Worm (Caenorhabditis elegans) whole organism, young adult: ENCODE data around the gene sup-12.

ENCODE experiments used
- C17E4.6 ChIP-seq: fragments of 200-800 bp; sonication (Bioruptor generic); IDR thresholded peaks from 2 replicates; pipeline ENCODE4 v1.3.6; 2022; ENCODE audit warnings: missing genetic modification reagents, missing genetic modification characterization, missing compliant biosample characterization
- F23B12.7 ChIP-seq: sonication (generic microtip); optimal IDR thresholded peaks from 2 replicates; lab custom pipeline; 2017; ENCODE audit warnings: missing genetic modification characterization, mild to moderate bottlenecking, missing compliant biosample characterization, antibody characterized with exemption, moderate library complexity; ENCODE audit not compliant: insufficient read depth
- F49E8.2 ChIP-seq: sonication (generic microtip); optimal IDR thresholded peaks from 3 replicates; lab custom pipeline; 2017; ENCODE audit warnings: missing genetic modification characterization, mild to moderate bottlenecking, missing compliant biosample characterization, antibody characterized with exemption, moderate library complexity; ENCODE audit not compliant: insufficient read depth
- F52B5.7 ChIP-seq: sonication (generic microtip); optimal IDR thresholded peaks from 2 replicates; lab custom pipeline; 2016; ENCODE audit warnings: mild to moderate bottlenecking, missing genetic modification characterization, missing compliant biosample characterization
- F57C9.4 ChIP-seq: sonication (generic microtip); optimal IDR thresholded peaks from 2 replicates; lab custom pipeline; 2017; ENCODE audit warnings: mild to moderate bottlenecking, missing genetic modification characterization, missing compliant biosample characterization
- T07F8.4 ChIP-seq: sonication (generic microtip); optimal IDR thresholded peaks from 2 replicates; lab custom pipeline; 2016; ENCODE audit warnings: mild to moderate bottlenecking, missing genetic modification characterization, moderate library complexity, missing compliant biosample characterization
- Y53G8AR.9 ChIP-seq: fragments of 200-800 bp; sonication (Bioruptor generic); conservative IDR thresholded peaks from 2 replicates; pipeline ENCODE4 v1.3.6; 2022; ENCODE audit warnings: missing genetic modification reagents, missing genetic modification characterization, missing compliant biosample characterization
- Y67H2A.10 ChIP-seq: fragments of 200-800 bp; sonication (Bioruptor generic); conservative IDR thresholded peaks from 2 replicates; pipeline ENCODE4 v1.3.6; 2022; ENCODE audit warnings: missing genetic modification reagents, missing genetic modification characterization, missing compliant biosample characterization
- akir-1 ChIP-seq: fragments of 200-800 bp; sonication (Bioruptor generic); optimal IDR thresholded peaks from 2 replicates; lab custom pipeline; 2018; ENCODE audit warnings: mild to moderate bottlenecking, missing genetic modification characterization, moderate library complexity, missing compliant biosample characterization
- ama-1 ChIP-seq, 3 experiments: fragments of 150-350 bp in 1 of 3; sonication (generic microtip) in 2 of 3; optimal IDR thresholded peaks; 2 replicates each; lab custom pipeline; 2014 to 2018; ENCODE audit warnings: missing biosample characterization in 2 of 3, missing genetic modification characterization in 2 of 3, missing genetic modification reagents in 2 of 3
- aptf-2 ChIP-seq: fragments of 200-800 bp; sonication (Bioruptor generic); conservative IDR thresholded peaks from 2 replicates; pipeline ENCODE4 v1.3.6; 2022; ENCODE audit warnings: missing genetic modification reagents, missing genetic modification characterization, missing compliant biosample characterization
- attf-6 ChIP-seq: fragments of 200-800 bp; sonication (Bioruptor generic); IDR thresholded peaks from 2 replicates; pipeline ENCODE4 v1.3.6; 2022; ENCODE audit warnings: missing genetic modification reagents, missing genetic modification characterization, missing compliant biosample characterization
- bed-1 ChIP-seq: fragments of 200-800 bp; sonication (Bioruptor generic); IDR thresholded peaks from 2 replicates; pipeline ENCODE4 v1.3.6; 2022; ENCODE audit warnings: missing genetic modification reagents, missing genetic modification characterization, missing compliant biosample characterization
- bed-2 ChIP-seq: fragments of 200-800 bp; sonication (Bioruptor generic); IDR thresholded peaks from 2 replicates; pipeline ENCODE4 v1.3.6; 2022; ENCODE audit warnings: missing genetic modification reagents, missing genetic modification characterization, missing compliant biosample characterization
- ceh-27 ChIP-seq: fragments of 200-800 bp; sonication (Bioruptor generic); optimal IDR thresholded peaks from 2 replicates; lab custom pipeline; 2018; ENCODE audit warnings: mild to moderate bottlenecking, missing genetic modification characterization, moderate library complexity, missing compliant biosample characterization
- ceh-79 ChIP-seq: sonication (generic microtip); optimal IDR thresholded peaks from 2 replicates; lab custom pipeline; 2017; ENCODE audit warnings: mild to moderate bottlenecking, missing genetic modification characterization, missing compliant biosample characterization
- efl-1 ChIP-seq: fragments of 150-350 bp; optimal IDR thresholded peaks from 2 replicates; lab custom pipeline; 2014; ENCODE audit warnings: missing biosample characterization, missing genetic modification reagents, missing genetic modification characterization
- egl-44 ChIP-seq: fragments of 200-800 bp; sonication (Bioruptor generic); IDR thresholded peaks from 2 replicates; pipeline ENCODE4 v1.3.6; 2022; ENCODE audit warnings: missing genetic modification reagents, missing genetic modification characterization, missing compliant biosample characterization
- hsf-1 ChIP-seq: fragments of 200-800 bp; sonication (Bioruptor generic); IDR thresholded peaks from 2 replicates; pipeline ENCODE4 v1.3.6; 2022; ENCODE audit warnings: missing genetic modification reagents, missing genetic modification characterization, missing compliant biosample characterization
- lin-40 ChIP-seq: sonication (generic microtip); optimal IDR thresholded peaks from 2 replicates; lab custom pipeline; 2016; ENCODE audit warnings: missing genetic modification characterization, mild to moderate bottlenecking, missing compliant biosample characterization, missing genotype, missing genetic modification reagents
- lsl-1 ChIP-seq: fragments of 200-800 bp; sonication (Bioruptor generic); optimal IDR thresholded peaks from 2 replicates; lab custom pipeline; 2018; ENCODE audit warnings: mild to moderate bottlenecking, missing genetic modification characterization, moderate library complexity, missing compliant biosample characterization
- madf-8 ChIP-seq: fragments of 200-800 bp; sonication (Bioruptor generic); conservative IDR thresholded peaks from 2 replicates; pipeline ENCODE4 v1.3.6; 2022; ENCODE audit warnings: missing genetic modification reagents, missing genetic modification characterization, missing compliant biosample characterization
- mxl-1 ChIP-seq: sonication (generic microtip); optimal IDR thresholded peaks from 2 replicates; lab custom pipeline; 2016; ENCODE audit warnings: missing genetic modification characterization, missing compliant biosample characterization
- nfya-1 ChIP-seq: sonication (generic microtip); optimal IDR thresholded peaks from 2 replicates; lab custom pipeline; 2017; ENCODE audit warnings: antibody characterized with exemption, missing compliant biosample characterization, missing genetic modification characterization, borderline replicate concordance; ENCODE audit not compliant: insufficient read depth
- nfya-2 ChIP-seq: fragments of 200-800 bp; sonication (Bioruptor generic); IDR thresholded peaks from 2 replicates; pipeline ENCODE4 v1.3.6; 2022; ENCODE audit warnings: missing genetic modification reagents, missing genetic modification characterization, missing compliant biosample characterization
- nfyb-1 ChIP-seq: fragments of 200-800 bp; sonication (Bioruptor generic); IDR thresholded peaks from 2 replicates; pipeline ENCODE4 v1.3.6; 2022; ENCODE audit warnings: missing genetic modification reagents, missing genetic modification characterization, missing compliant biosample characterization
- sea-2 ChIP-seq: fragments of 200-800 bp; sonication (Bioruptor generic); IDR thresholded peaks from 2 replicates; pipeline ENCODE4 v1.3.6; 2022; ENCODE audit warnings: missing genetic modification characterization, missing compliant biosample characterization
- snpc-1.3 ChIP-seq: sonication (generic microtip); optimal IDR thresholded peaks from 2 replicates; lab custom pipeline; 2017; ENCODE audit warnings: missing genetic modification characterization, mild to moderate bottlenecking, missing compliant biosample characterization, antibody characterized with exemption, moderate library complexity, missing genotype, missing genetic modification reagents; ENCODE audit not compliant: insufficient read depth
- snpc-3.4 ChIP-seq: sonication (generic microtip); optimal IDR thresholded peaks from 2 replicates; lab custom pipeline; 2017; ENCODE audit warnings: missing genetic modification characterization, mild to moderate bottlenecking, missing compliant biosample characterization, antibody characterized with exemption, moderate library complexity, missing genotype, missing genetic modification reagents
- tbp1 ChIP-seq: fragments of 200-800 bp; sonication (Bioruptor generic); optimal IDR thresholded peaks from 2 replicates; lab custom pipeline; 2018; ENCODE audit warnings: mild to moderate bottlenecking, missing genetic modification characterization, missing compliant biosample characterization
- unc-130 ChIP-seq: sonication (generic microtip); optimal IDR thresholded peaks from 2 replicates; lab custom pipeline; 2016; ENCODE audit warnings: missing genetic modification reagents, missing genetic modification characterization, missing compliant biosample characterization
- zim-3 ChIP-seq: sonication (generic microtip); optimal IDR thresholded peaks from 2 replicates; lab custom pipeline; 2017; ENCODE audit warnings: mild to moderate bottlenecking, missing genetic modification characterization, moderate library complexity, missing compliant biosample characterization
- ztf-22 ChIP-seq: fragments of 200-800 bp; sonication (Bioruptor generic); optimal IDR thresholded peaks from 2 replicates; lab custom pipeline; 2018; ENCODE audit warnings: mild to moderate bottlenecking, missing genetic modification characterization, moderate library complexity, missing compliant biosample characterization

Gene sup-12

ce11 chrX:3919689-3920088 is 15.3 kb downstream of the sup-12 start:
- TF ChIP-seq snpc-3.4 (tag; lab: Kevin White, UChicago) (no peak), Y53G8AR.9 (GFP tag; lab: Robert Waterston, UW) (no peak), unc-130 (no peak), bed-1 (no peak), nfya-2 (GFP tag; lab: Robert Waterston, UW) (no peak), F57C9.4 (no peak), T07F8.4 (tag; lab: Kevin White, UChicago) (no peak), lin-40 (tag; lab: Kevin White, UChicago) (no peak), attf-6 (no peak), efl-1 (GFP tag; lab: Kevin White, UChicago) (no peak)
- TF ChIP-seq, all 124 proteins: peak for 0

ce11 chrX:3920101-3920500 is 15.7 kb downstream of the sup-12 start, which contains the start of gene T22B2.2:
Gene T22B2.2 (plus strand): TSS chrX:3920401.
- TF ChIP-seq sea-2 (GFP tag; lab: Robert Waterston, UW) (no peak), nfya-2 (GFP tag; lab: Robert Waterston, UW) (no peak), lsl-1 (GFP tag; lab: Kevin White, UChicago) (no peak), unc-130 (no peak), F49E8.2 (tag; lab: Kevin White, UChicago) (no peak), ama-1 (optimal IDR thresholded peaks at IDR 0.05; lab: Kevin White, UChicago) (no peak), ama-1 (GFP tag; optimal IDR thresholded peaks at IDR 0.05; lab: Kevin White, UChicago) (no peak), bed-2 (no peak)

ce11 chrX:3920747-3921146 is 16.4 kb downstream of the sup-12 start:
- no peak for TF ChIP-seq snpc-1.3 (tag; lab: Kevin White, UChicago)
- TF ChIP-seq hsf-1 = no peak
- TF ChIP-seq aptf-2 (GFP tag; lab: Robert Waterston, UW) = no peak
- TF ChIP-seq tbp1 (GFP tag; lab: Kevin White, UChicago) = no peak
- TF ChIP-seq Y67H2A.10 (GFP tag; lab: Robert Waterston, UW) = no peak
- no peak for TF ChIP-seq C17E4.6 (GFP tag; lab: Robert Waterston, UW)
- TF ChIP-seq F52B5.7 (tag; lab: Kevin White, UChicago) = no peak
- TF ChIP-seq F57C9.4 = no peak
- TF ChIP-seq ztf-22 (GFP tag; lab: Kevin White, UChicago) = no peak

- TF ChIP-seq egl-44 (GFP tag; lab: Robert Waterston, UW) = no peak
- TF ChIP-seq nfya-1 (tag; lab: Kevin White, UChicago) = no peak
- TF ChIP-seq zim-3 = no peak
- TF ChIP-seq nfyb-1 (GFP tag; lab: Robert Waterston, UW) = no peak
- no peak for TF ChIP-seq ama-1 (optimal IDR thresholded peaks at IDR 0.05; lab: Kevin White, UChicago)
- no peak for TF ChIP-seq ama-1 (GFP tag; optimal IDR thresholded peaks at IDR 0.05; lab: Kevin White, UChicago)
- no peak for TF ChIP-seq ceh-79 (tag; lab: Kevin White, UChicago)
- no peak for TF ChIP-seq madf-8
- no peak for TF ChIP-seq F23B12.7
- no peak for TF ChIP-seq akir-1
- no peak for TF ChIP-seq mxl-1 (tag; lab: Kevin White, UChicago)
- TF ChIP-seq lin-40 (tag; lab: Kevin White, UChicago) = no peak
- TF ChIP-seq F57C9.4 = no peak
- no peak for TF ChIP-seq Y67H2A.10 (GFP tag; lab: Robert Waterston, UW)
- TF ChIP-seq ceh-27 (GFP tag; lab: Kevin White, UChicago) = no peak
Observed at ce11 chrX:3925776-3926175, 21.4 kb downstream of the sup-12 start, which contains the start of gene T22B2.1. Gene T22B2.1 (plus strand): TSS chrX:3926076.
